Worm (Caenorhabditis elegans) whole organism, L1 larva: ENCODE results near the gene heri-1.

Source experiments
- alr-1 ChIP-seq: fragments of 200-800 bp; sonication (Bioruptor generic); optimal IDR thresholded peaks from 2 replicates; lab custom pipeline; 2018; ENCODE audit warnings: borderline replicate concordance, mild to moderate bottlenecking, missing genetic modification characterization, missing compliant biosample characterization
- aly-2 ChIP-seq: fragments of 150-350 bp; optimal IDR thresholded peaks from 2 replicates; lab custom pipeline; 2014; ENCODE audit warnings: missing biosample characterization, missing genetic modification characterization
- ama-1 ChIP-seq: fragments of 150-350 bp; optimal IDR thresholded peaks from 2 replicates; lab custom pipeline; 2014
- ceh-8 ChIP-seq: fragments of 200-800 bp; sonication (Bioruptor generic); optimal IDR thresholded peaks from 2 replicates; lab custom pipeline; 2018; ENCODE audit warnings: mild to moderate bottlenecking, missing genetic modification characterization, moderate library complexity, missing compliant biosample characterization
- ceh-88 ChIP-seq: fragments of 200-800 bp; sonication (Bioruptor generic); IDR thresholded peaks from 2 replicates; pipeline ENCODE4 v1.3.6; 2022; ENCODE audit warnings: missing genetic modification characterization, missing compliant biosample characterization
- ces-1 ChIP-seq: fragments of 150-350 bp; optimal IDR thresholded peaks from 2 replicates; lab custom pipeline; 2014; ENCODE audit warnings: missing biosample characterization, missing genetic modification reagents, missing genetic modification characterization
- efl-1 ChIP-seq, 4 experiments: fragments of 150-350 bp; optimal IDR thresholded peaks in 3 of 4; peaks in 1 of 4; 1 replicate in 1 of 4; 2 replicates in 3 of 4; lab custom pipeline; 2014; ENCODE audit warnings: missing biosample characterization in 2 of 4, missing genetic modification characterization in 2 of 4, missing genetic modification reagents in 2 of 4
- efl-3 ChIP-seq: fragments of 200-800 bp; sonication (Bioruptor generic); optimal IDR thresholded peaks from 2 replicates; lab custom pipeline; 2018; ENCODE audit warnings: mild to moderate bottlenecking, missing genetic modification characterization, missing compliant biosample characterization
- egl-13 ChIP-seq: sonication (generic microtip); optimal IDR thresholded peaks from 2 replicates; lab custom pipeline; 2016; ENCODE audit warnings: missing genotype, missing genetic modification reagents, missing genetic modification characterization, missing compliant biosample characterization
- elt-2 ChIP-seq: sonication (generic microtip); optimal IDR thresholded peaks from 2 replicates; lab custom pipeline; 2016; ENCODE audit warnings: missing genetic modification characterization, mild to moderate bottlenecking, inconsistent platforms, missing compliant biosample characterization, missing genetic modification reagents
- ets-5 ChIP-seq: fragments of 200-800 bp; sonication (Bioruptor generic); IDR thresholded peaks from 2 replicates; pipeline ENCODE4 v1.3.6; 2022; ENCODE audit warnings: missing genetic modification characterization, missing compliant biosample characterization
- fkh-10 ChIP-seq: sonication (generic microtip); optimal IDR thresholded peaks from 2 replicates; lab custom pipeline; 2017; ENCODE audit warnings: missing biosample characterization, missing genetic modification reagents, missing genetic modification characterization
- fkh-8 ChIP-seq: sonication (generic microtip); optimal IDR thresholded peaks from 2 replicates; lab custom pipeline; 2016; ENCODE audit warnings: mild to moderate bottlenecking, missing genetic modification characterization, missing compliant biosample characterization
- fos-1 ChIP-seq: fragments of 150-350 bp; optimal IDR thresholded peaks from 2 replicates; lab custom pipeline; 2014; ENCODE audit warnings: missing biosample characterization, missing genetic modification characterization
- hlh-17 ChIP-seq: fragments of 200-800 bp; sonication (Bioruptor generic); optimal IDR thresholded peaks from 2 replicates; lab custom pipeline; 2018; ENCODE audit warnings: missing genetic modification characterization, mild to moderate bottlenecking, missing compliant biosample characterization, moderate library complexity, borderline replicate concordance
- hlh-4 ChIP-seq: sonication (generic microtip); optimal IDR thresholded peaks from 2 replicates; lab custom pipeline; 2016; ENCODE audit warnings: mild to moderate bottlenecking, missing genetic modification characterization, missing compliant biosample characterization
- isw-1 ChIP-seq: fragments of 200-800 bp; sonication (Bioruptor generic); IDR thresholded peaks from 2 replicates; pipeline ENCODE4 v1.3.6; 2022; ENCODE audit warnings: missing genetic modification characterization, missing compliant biosample characterization
- jun-1 ChIP-seq: fragments of 150-350 bp; optimal IDR thresholded peaks from 2 replicates; lab custom pipeline; 2014; ENCODE audit warnings: missing biosample characterization, missing genetic modification reagents, missing genetic modification characterization
- lin-13 ChIP-seq: fragments of 150-350 bp; optimal IDR thresholded peaks from 2 replicates; lab custom pipeline; 2014; ENCODE audit warnings: missing biosample characterization, missing genetic modification reagents, missing genetic modification characterization
- lin-14 ChIP-seq: fragments of 200-800 bp; sonication (Bioruptor generic); optimal IDR thresholded peaks from 2 replicates; lab custom pipeline; 2018; ENCODE audit warnings: mild to moderate bottlenecking, missing genetic modification characterization, moderate library complexity, missing compliant biosample characterization
- lin-15B ChIP-seq: fragments of 150-350 bp; sonication (generic microtip); optimal IDR thresholded peaks from 3 replicates; lab custom pipeline; 2014; ENCODE audit warnings: missing biosample characterization, missing genetic modification characterization
- lin-35 ChIP-seq, 2 experiments: fragments of 150-350 bp; optimal IDR thresholded peaks; 2 replicates each; lab custom pipeline; 2014; ENCODE audit warnings: missing biosample characterization in 2 of 2, missing genetic modification characterization in 2 of 2, missing genetic modification reagents in 2 of 2
- lin-39 ChIP-seq: fragments of 150-350 bp; optimal IDR thresholded peaks from 2 replicates; lab custom pipeline; 2014; ENCODE audit warnings: missing biosample characterization, missing genetic modification reagents, missing genetic modification characterization
- mab-9 ChIP-seq: fragments of 200-800 bp; sonication (Bioruptor generic); IDR thresholded peaks from 2 replicates; pipeline ENCODE4 v1.3.6; 2022; ENCODE audit warnings: missing genetic modification reagents, missing genetic modification characterization, missing compliant biosample characterization
- mep-1 ChIP-seq: fragments of 150-350 bp; optimal IDR thresholded peaks from 2 replicates; lab custom pipeline; 2014; ENCODE audit warnings: missing biosample characterization, missing genetic modification characterization
- nhr-12 ChIP-seq: sonication (generic microtip); optimal IDR thresholded peaks from 2 replicates; lab custom pipeline; 2017; ENCODE audit warnings: missing biosample characterization, missing genetic modification characterization
- nhr-28 ChIP-seq: fragments of 150-350 bp; optimal IDR thresholded peaks from 2 replicates; lab custom pipeline; 2014; ENCODE audit warnings: missing biosample characterization, missing genetic modification characterization
- nhr-47 ChIP-seq: sonication (generic microtip); optimal IDR thresholded peaks from 2 replicates; lab custom pipeline; 2016; ENCODE audit warnings: mild to moderate bottlenecking, missing genetic modification characterization, moderate library complexity, missing compliant biosample characterization
- nhr-71 ChIP-seq: sonication (generic microtip); optimal IDR thresholded peaks from 2 replicates; lab custom pipeline; 2016; ENCODE audit warnings: mild to moderate bottlenecking, missing genetic modification characterization, moderate library complexity, missing compliant biosample characterization
- nhr-84 ChIP-seq: sonication (generic microtip); optimal IDR thresholded peaks from 2 replicates; lab custom pipeline; 2017; ENCODE audit warnings: missing biosample characterization, missing genetic modification characterization
- nhr-90 ChIP-seq: sonication (generic microtip); optimal IDR thresholded peaks from 2 replicates; lab custom pipeline; 2016; ENCODE audit warnings: mild to moderate bottlenecking, missing genetic modification characterization, missing compliant biosample characterization; ENCODE audit not compliant: poor library complexity
- pag-3 ChIP-seq: sonication (generic microtip); optimal IDR thresholded peaks from 2 replicates; lab custom pipeline; 2017; ENCODE audit warnings: missing genetic modification characterization, mild to moderate bottlenecking, missing compliant biosample characterization, antibody characterized with exemption, borderline replicate concordance; ENCODE audit not compliant: insufficient read depth
- pqm-1 ChIP-seq: sonication (generic microtip); optimal IDR thresholded peaks from 3 replicates; lab custom pipeline; 2017; ENCODE audit warnings: missing biosample characterization, missing genetic modification characterization
- rnt-1 ChIP-seq: sonication (generic microtip); optimal IDR thresholded peaks from 2 replicates; lab custom pipeline; 2016; ENCODE audit warnings: mild to moderate bottlenecking, missing genetic modification characterization, moderate library complexity, missing compliant biosample characterization
- sptf-1 ChIP-seq: fragments of 150-350 bp; optimal IDR thresholded peaks from 2 replicates; lab custom pipeline; 2014; ENCODE audit warnings: missing biosample characterization, missing genetic modification characterization
- tbx-2 ChIP-seq: sonication (generic microtip); optimal IDR thresholded peaks from 2 replicates; lab custom pipeline; 2016; ENCODE audit warnings: missing genetic modification characterization, missing compliant biosample characterization
- tlp-1 ChIP-seq: fragments of 150-350 bp; optimal IDR thresholded peaks from 2 replicates; lab custom pipeline; 2014; ENCODE audit warnings: missing biosample characterization, missing genetic modification characterization
- unc-130 ChIP-seq: fragments of 150-350 bp; optimal IDR thresholded peaks from 2 replicates; lab custom pipeline; 2017; ENCODE audit warnings: missing biosample characterization, missing genetic modification characterization, inconsistent platforms
- unc-98 ChIP-seq: fragments of 200-800 bp; sonication (Bioruptor generic); IDR thresholded peaks from 2 replicates; pipeline ENCODE4 v1.3.6; 2022; ENCODE audit warnings: missing genetic modification characterization, missing compliant biosample characterization
- vab-15 ChIP-seq: sonication (generic microtip); optimal IDR thresholded peaks from 2 replicates; lab custom pipeline; 2017; ENCODE audit warnings: missing genotype, mild to moderate bottlenecking, missing genetic modification characterization, missing compliant biosample characterization
- xbp-1 ChIP-seq: sonication (generic microtip); optimal IDR thresholded peaks from 2 replicates; lab custom pipeline; 2016; ENCODE audit warnings: missing genetic modification characterization, missing compliant biosample characterization
- zip-4 ChIP-seq: fragments of 200-800 bp; sonication (Bioruptor generic); optimal IDR thresholded peaks from 2 replicates; lab custom pipeline; 2018; ENCODE audit warnings: mild to moderate bottlenecking, missing genetic modification characterization, moderate library complexity, missing compliant biosample characterization
- ztf-11 ChIP-seq, 2 experiments: sonication (generic microtip); optimal IDR thresholded peaks; 2 replicates each; lab custom pipeline; 2016 to 2017; ENCODE audit warnings: missing genetic modification characterization in 2 of 2, missing biosample characterization in 1 of 2, missing compliant biosample characterization in 1 of 2
- ztf-4 ChIP-seq: fragments of 150-350 bp; optimal IDR thresholded peaks from 2 replicates; lab custom pipeline; 2014; ENCODE audit warnings: missing biosample characterization, missing genetic modification characterization

heri-1 gene

ce11 chrII:6080743-6081142 is 32.3 kb downstream of the heri-1 start, which contains the start of gene fbf-1:
TSS of gene fbf-1 (minus strand) at chrII:6080843.
- TF ChIP-seq nhr-71 (no peak), ama-1 (lab: Kevin White, UChicago) (no peak), mep-1 (tag; lab: Kevin White, UChicago) (no peak), sptf-1 (tag; lab: Kevin White, UChicago) (no peak), lin-35 (GFP tag; optimal IDR thresholded peaks at IDR 0.05; lab: Kevin White, UChicago) (no peak), ets-5 (GFP tag; lab: Robert Waterston, UW) (no peak), hlh-17 (GFP tag; lab: Kevin White, UChicago) (no peak), lin-13 (GFP tag; lab: Kevin White, UChicago) (no peak), unc-98 (no peak), tlp-1 (tag; lab: Kevin White, UChicago) (no peak), lin-14 (GFP tag; lab: Kevin White, UChicago) (no peak), lin-39 (tag; lab: Kevin White, UChicago) (no peak), pqm-1 (tag; lab: Kevin White, UChicago) (no peak)

DNA sequence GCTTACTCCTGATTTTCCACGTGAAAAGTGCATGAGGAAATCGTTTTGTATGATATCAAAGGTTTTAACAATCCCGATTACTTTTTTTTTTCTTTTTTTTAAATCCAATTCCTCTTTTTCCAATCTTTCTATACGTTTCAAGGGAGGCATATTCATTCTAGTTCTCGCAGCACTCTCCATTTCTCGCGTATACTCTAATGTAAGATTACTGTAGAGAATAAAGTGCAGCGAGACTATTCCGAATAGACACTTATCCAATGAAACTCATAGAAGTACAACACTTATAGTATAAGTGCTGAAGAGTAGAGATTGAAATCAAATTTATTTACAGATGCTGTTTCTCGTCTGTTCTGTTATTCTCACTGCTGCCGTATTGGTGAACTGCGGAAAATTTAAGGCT is 35.4 kb downstream of the heri-1 start, which contains the start of gene H12I13.6:
H12I13.6 (plus strand) TSS at position 301 of the 400 bp plus-strand sequence.
- TF ChIP-seq ceh-8 (GFP tag; lab: Kevin White, UChicago) (no peak), xbp-1 (tag; lab: Kevin White, UChicago) (no peak), aly-2 (tag; lab: Kevin White, UChicago) (no peak), ces-1 (GFP tag; lab: Kevin White, UChicago) (no peak), efl-1 (optimal IDR thresholded peaks at IDR 0.05; lab: Kevin White, UChicago) (no peak), efl-1 (GFP tag; optimal IDR thresholded peaks at IDR 0.05 in 1 of 2; lab: Kevin White, UChicago) (no peak), mab-9 (no peak), efl-3 (GFP tag; lab: Kevin White, UChicago) (no peak), unc-130 (no peak), fos-1 (tag; lab: Kevin White, UChicago) (no peak), lin-39 (tag; lab: Kevin White, UChicago) (no peak)

ce11 chrII:6067066-6067465 is 45.9 kb downstream of the heri-1 start, which contains the start of gene H12I13.1:
TSS of gene H12I13.1 (minus strand) at chrII:6067166.
- no peak for TF ChIP-seq ceh-88 (GFP tag; lab: Robert Waterston, UW)
- TF ChIP-seq aly-2 (tag; lab: Kevin White, UChicago) = no peak
- TF ChIP-seq pag-3 (tag; lab: Kevin White, UChicago) = no peak
- TF ChIP-seq elt-2 (tag; lab: Kevin White, UChicago) = no peak
- no peak for TF ChIP-seq jun-1 (tag; lab: Kevin White, UChicago)
- TF ChIP-seq ces-1 (GFP tag; lab: Kevin White, UChicago) = no peak
- TF ChIP-seq tbx-2 (tag; lab: Kevin White, UChicago) = no peak
- TF ChIP-seq vab-15 (tag; lab: Kevin White, UChicago) = no peak
- no peak for TF ChIP-seq unc-130
- no peak for TF ChIP-seq fkh-10
- no peak for TF ChIP-seq ceh-8 (GFP tag; lab: Kevin White, UChicago)
- no peak for TF ChIP-seq hlh-4 (tag; lab: Kevin White, UChicago)
- TF ChIP-seq lin-39 (tag; lab: Kevin White, UChicago) = no peak
- no peak for TF ChIP-seq ets-5 (GFP tag; lab: Robert Waterston, UW)
- TF ChIP-seq fkh-8 (tag; lab: Kevin White, UChicago) = no peak
- no peak for TF ChIP-seq lin-15B (tag; lab: Kevin White, UChicago)
- TF ChIP-seq nhr-47 = no peak

DNA sequence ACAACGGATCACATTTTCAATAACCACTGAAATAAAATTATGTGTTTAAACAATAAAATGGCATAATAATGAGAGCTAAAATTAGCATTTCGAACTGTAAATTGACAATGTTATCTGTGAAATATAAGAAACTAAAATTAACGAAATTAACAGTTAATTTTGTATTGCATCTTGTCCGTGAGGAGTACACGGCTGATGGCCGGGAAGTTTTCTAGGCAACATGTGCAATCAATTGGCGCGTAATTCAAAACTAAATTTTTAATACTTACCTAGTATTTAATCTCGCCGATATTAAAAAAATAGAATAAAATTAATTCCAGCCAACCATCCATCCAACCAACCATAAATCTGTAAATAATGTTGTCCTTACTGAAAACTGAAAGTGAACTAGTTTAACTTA is 51.5 kb downstream of the heri-1 start:
- TF ChIP-seq rnt-1 (tag; lab: Kevin White, UChicago) = peak; percentile 99
- TF ChIP-seq zip-4 = peak; percentile 57
- no peak for TF ChIP-seq sptf-1 (tag; lab: Kevin White, UChicago)
- TF ChIP-seq nhr-84 (tag; lab: Kevin White, UChicago) = no peak
- no peak for TF ChIP-seq alr-1 (tag; lab: Kevin White, UChicago)
- peak; percentile 53 for TF ChIP-seq hlh-17 (GFP tag; lab: Kevin White, UChicago)
- peak; percentile 97 for TF ChIP-seq nhr-90
- peak; percentile 97 for TF ChIP-seq egl-13
- TF ChIP-seq fkh-8 (tag; lab: Kevin White, UChicago) = peak; percentile 73
- TF ChIP-seq tlp-1 (tag; lab: Kevin White, UChicago) = no peak
- no peak for TF ChIP-seq nhr-12 (tag; lab: Kevin White, UChicago)
- TF ChIP-seq lin-14 (GFP tag; lab: Kevin White, UChicago) = peak; percentile 82
- TF ChIP-seq aly-2 (tag; lab: Kevin White, UChicago) = peak; percentile 59
- TF ChIP-seq hlh-4 (tag; lab: Kevin White, UChicago) = peak; percentile 81
- TF ChIP-seq efl-3 (GFP tag; lab: Kevin White, UChicago) = peak; percentile 73
- TF ChIP-seq ztf-4 (tag; lab: Kevin White, UChicago) = peak; percentile 76
- TF ChIP-seq ztf-11 (tag; optimal IDR thresholded peaks at IDR 0.05; lab: Kevin White, UChicago) = peak in 1 of 2 experiments; percentile 98
- no peak for TF ChIP-seq pag-3 (tag; lab: Kevin White, UChicago)
- TF ChIP-seq isw-1 (GFP tag; lab: Robert Waterston, UW) = peak; percentile 74
- TF ChIP-seq nhr-28 (tag; lab: Kevin White, UChicago) = no peak
- no peak for TF ChIP-seq pqm-1 (tag; lab: Kevin White, UChicago)
